Worm (Caenorhabditis elegans) whole organism, L4 larva: ENCODE data around the gene acdh-12.
A peak's percentile ranks its signal among the peaks of the same experiment; 100 is the strongest.

Source experiments
- D1046.2 ChIP-seq: fragments of 200-800 bp; sonication (Bioruptor generic); IDR thresholded peaks from 2 replicates; pipeline ENCODE4 v1.3.6; 2022; ENCODE audit warnings: missing genetic modification characterization, missing compliant biosample characterization
- F37D6.2 ChIP-seq: sonication (generic microtip); optimal IDR thresholded peaks from 2 replicates; lab custom pipeline; 2016; ENCODE audit warnings: mild to moderate bottlenecking, missing genetic modification characterization, missing compliant biosample characterization
- T20F7.1 ChIP-seq: fragments of 200-800 bp; sonication (Bioruptor generic); optimal IDR thresholded peaks from 2 replicates; lab custom pipeline; 2018; ENCODE audit warnings: mild to moderate bottlenecking, missing genetic modification characterization, missing compliant biosample characterization
- T26A8.4 ChIP-seq: fragments of 200-800 bp; sonication (Bioruptor generic); IDR thresholded peaks from 2 replicates; pipeline ENCODE4 v1.3.6; 2022; ENCODE audit warnings: missing genetic modification characterization, missing compliant biosample characterization
- Y48G9A.11 ChIP-seq: fragments of 200-800 bp; sonication (Bioruptor generic); IDR thresholded peaks from 2 replicates; pipeline ENCODE4 v1.3.6; 2022; ENCODE audit warnings: missing genetic modification reagents, missing genetic modification characterization, missing compliant biosample characterization
- aha-1 ChIP-seq: fragments of 150-350 bp; peaks from one replicate; lab custom pipeline; 2014; ENCODE audit warnings: missing biosample characterization, missing genetic modification characterization
- ama-1 ChIP-seq: fragments of 150-350 bp; optimal IDR thresholded peaks from 2 replicates; lab custom pipeline; 2014; ENCODE audit warnings: inconsistent platforms, mixed read lengths
- ceh-20 ChIP-seq: fragments of 200-800 bp; sonication (Bioruptor generic); IDR thresholded peaks from 2 replicates; pipeline ENCODE4 v1.3.6; 2022; ENCODE audit warnings: missing genetic modification reagents, missing genetic modification characterization, missing compliant biosample characterization
- ceh-32 ChIP-seq: sonication (generic microtip); optimal IDR thresholded peaks from 2 replicates; lab custom pipeline; 2016; ENCODE audit warnings: mild to moderate bottlenecking, missing genetic modification characterization, missing compliant biosample characterization; ENCODE audit not compliant: poor library complexity
- ceh-62 ChIP-seq: sonication (generic microtip); optimal IDR thresholded peaks from 2 replicates; lab custom pipeline; 2017; ENCODE audit warnings: missing biosample characterization, missing genetic modification characterization
- daf-16 ChIP-seq, 3 experiments: sonication (generic microtip); optimal IDR thresholded peaks; 2 replicates each; lab custom pipeline; 2016 to 2017; ENCODE audit warnings: missing genetic modification characterization in 3 of 3, missing genetic modification reagents in 3 of 3, mild to moderate bottlenecking in 2 of 3, missing compliant biosample characterization in 2 of 3, missing biosample characterization in 1 of 3, moderate library complexity in 1 of 3
- daf-19 ChIP-seq: fragments of 200-800 bp; sonication (Bioruptor generic); conservative IDR thresholded peaks from 2 replicates; pipeline ENCODE4 v1.3.6; 2022; ENCODE audit warnings: missing genetic modification characterization, missing compliant biosample characterization
- dmd-9 ChIP-seq: fragments of 200-800 bp; sonication (Bioruptor generic); IDR thresholded peaks from 2 replicates; pipeline ENCODE4 v1.3.6; 2022; ENCODE audit warnings: missing genetic modification reagents, missing genetic modification characterization, missing compliant biosample characterization
- dpl-1 ChIP-seq: fragments of 150-350 bp; optimal IDR thresholded peaks from 2 replicates; lab custom pipeline; 2014; ENCODE audit warnings: missing biosample characterization, missing genetic modification reagents, missing genetic modification characterization
- dve-1 ChIP-seq: sonication (generic microtip); optimal IDR thresholded peaks from 2 replicates; lab custom pipeline; 2017; ENCODE audit warnings: antibody characterized with exemption, mild to moderate bottlenecking, missing genetic modification characterization, missing compliant biosample characterization; ENCODE audit not compliant: insufficient read depth
- egl-27 ChIP-seq: sonication (generic microtip); optimal IDR thresholded peaks from 3 replicates; lab custom pipeline; 2017; ENCODE audit warnings: missing biosample characterization, missing genetic modification reagents, missing genetic modification characterization
- fos-1 ChIP-seq: fragments of 150-350 bp; optimal IDR thresholded peaks from 2 replicates; lab custom pipeline; 2014; ENCODE audit warnings: missing biosample characterization, missing genetic modification characterization
- gei-8 ChIP-seq: fragments of 200-800 bp; sonication (Bioruptor generic); optimal IDR thresholded peaks from 2 replicates; lab custom pipeline; 2018; ENCODE audit warnings: mild to moderate bottlenecking, missing genetic modification characterization, missing compliant biosample characterization
- hlh-30 ChIP-seq: sonication (generic microtip); optimal IDR thresholded peaks from 2 replicates; lab custom pipeline; 2017; ENCODE audit warnings: antibody characterized with exemption, mild to moderate bottlenecking, missing genetic modification characterization, missing compliant biosample characterization; ENCODE audit not compliant: insufficient read depth
- hmg-1.1 ChIP-seq: fragments of 200-800 bp; sonication (Bioruptor generic); IDR thresholded peaks from 2 replicates; pipeline ENCODE4 v1.3.6; 2022; ENCODE audit warnings: missing genetic modification reagents, missing genetic modification characterization, missing compliant biosample characterization
- jun-1 ChIP-seq: fragments of 150-350 bp; optimal IDR thresholded peaks from 2 replicates; lab custom pipeline; 2014; ENCODE audit warnings: missing biosample characterization, missing genetic modification reagents, missing genetic modification characterization
- lim-7 ChIP-seq: fragments of 200-800 bp; sonication (Bioruptor generic); IDR thresholded peaks from 2 replicates; pipeline ENCODE4 v1.3.6; 2022; ENCODE audit warnings: missing genetic modification characterization, missing compliant biosample characterization
- lin-13 ChIP-seq: fragments of 150-350 bp; optimal IDR thresholded peaks from 2 replicates; lab custom pipeline; 2014; ENCODE audit warnings: missing biosample characterization, missing genetic modification reagents, missing genetic modification characterization
- lin-29 ChIP-seq: fragments of 200-800 bp; sonication (Bioruptor generic); IDR thresholded peaks from 2 replicates; pipeline ENCODE4 v1.3.6; 2022; ENCODE audit warnings: missing genetic modification reagents, missing genetic modification characterization, missing compliant biosample characterization
- lin-39 ChIP-seq: fragments of 150-350 bp; optimal IDR thresholded peaks from 2 replicates; lab custom pipeline; 2014; ENCODE audit warnings: missing biosample characterization, missing genetic modification reagents, missing genetic modification characterization
- lsy-2 ChIP-seq, 2 experiments: fragments of 150-350 bp in 1 of 2; sonication (generic microtip) in 1 of 2; optimal IDR thresholded peaks; 2 replicates each; lab custom pipeline; 2014 to 2017; ENCODE audit warnings: missing biosample characterization in 2 of 2, missing genetic modification characterization in 2 of 2
- madf-9 ChIP-seq: fragments of 200-800 bp; sonication (Bioruptor generic); conservative IDR thresholded peaks from 2 replicates; pipeline ENCODE4 v1.3.6; 2022; ENCODE audit warnings: missing genetic modification reagents, missing genetic modification characterization, missing compliant biosample characterization
- mdl-1 ChIP-seq, 2 experiments: fragments of 150-350 bp in 1 of 2; sonication (generic microtip) in 1 of 2; optimal IDR thresholded peaks; 2 replicates each; lab custom pipeline; 2014 to 2017; ENCODE audit warnings: missing biosample characterization in 2 of 2, missing genetic modification characterization in 2 of 2
- mdt-29 ChIP-seq: fragments of 200-800 bp; sonication (Bioruptor generic); IDR thresholded peaks from 2 replicates; pipeline ENCODE4 v1.3.6; 2022; ENCODE audit warnings: missing genetic modification reagents, missing genetic modification characterization, missing compliant biosample characterization
- mes-2 ChIP-seq: sonication (generic microtip); optimal IDR thresholded peaks from 2 replicates; lab custom pipeline; 2016; ENCODE audit warnings: missing genotype, mild to moderate bottlenecking, missing genetic modification characterization, missing compliant biosample characterization; ENCODE audit not compliant: poor library complexity, severe bottlenecking
- nhr-10 ChIP-seq: fragments of 150-350 bp; optimal IDR thresholded peaks from 2 replicates; lab custom pipeline; 2014; ENCODE audit warnings: missing biosample characterization, missing genetic modification characterization
- nhr-102 ChIP-seq: sonication (generic microtip); optimal IDR thresholded peaks from 2 replicates; lab custom pipeline; 2016; ENCODE audit warnings: mild to moderate bottlenecking, missing genetic modification characterization, moderate library complexity, missing compliant biosample characterization
- nhr-237 ChIP-seq: sonication (generic microtip); optimal IDR thresholded peaks from 2 replicates; lab custom pipeline; 2017; ENCODE audit warnings: missing biosample characterization, missing genetic modification characterization
- nhr-28 ChIP-seq: fragments of 150-350 bp; optimal IDR thresholded peaks from 2 replicates; lab custom pipeline; 2014; ENCODE audit warnings: missing biosample characterization, missing genetic modification characterization
- nhr-42 ChIP-seq: fragments of 200-800 bp; sonication (Bioruptor generic); IDR thresholded peaks from 2 replicates; pipeline ENCODE4 v1.3.6; 2022; ENCODE audit warnings: missing genetic modification characterization, missing compliant biosample characterization
- nhr-48 ChIP-seq: sonication (generic microtip); optimal IDR thresholded peaks from 2 replicates; lab custom pipeline; 2016; ENCODE audit warnings: mild to moderate bottlenecking, missing genetic modification characterization, missing compliant biosample characterization
- nhr-77 ChIP-seq: fragments of 150-350 bp; optimal IDR thresholded peaks from 2 replicates; lab custom pipeline; 2014; ENCODE audit warnings: missing biosample characterization, missing genetic modification characterization
- rbr-2 ChIP-seq: sonication (generic microtip); optimal IDR thresholded peaks from 2 replicates; lab custom pipeline; 2016; ENCODE audit warnings: missing genotype, missing genetic modification characterization, missing compliant biosample characterization
- set-16 ChIP-seq: fragments of 200-800 bp; sonication (Bioruptor generic); IDR thresholded peaks from 2 replicates; pipeline ENCODE4 v1.3.6; 2022; ENCODE audit warnings: missing genetic modification reagents, missing genetic modification characterization, missing compliant biosample characterization
- tag-97 ChIP-seq: fragments of 200-800 bp; sonication (Bioruptor generic); IDR thresholded peaks from 2 replicates; pipeline ENCODE4 v1.3.6; 2022; ENCODE audit warnings: missing genetic modification characterization, missing compliant biosample characterization
- unc-130 ChIP-seq: sonication (generic microtip); optimal IDR thresholded peaks from 2 replicates; lab custom pipeline; 2016; ENCODE audit warnings: missing genetic modification reagents, missing genetic modification characterization, missing compliant biosample characterization
- unc-39 ChIP-seq: sonication (generic microtip); optimal IDR thresholded peaks from 2 replicates; lab custom pipeline; 2017; ENCODE audit warnings: missing biosample characterization, missing genetic modification characterization
- unc-62 ChIP-seq, 3 experiments: fragments of 150-350 bp in 1 of 3; sonication (generic microtip); optimal IDR thresholded peaks in 2 of 3; peaks in 1 of 3; 1 replicate in 1 of 3; 2 replicates in 2 of 3; lab custom pipeline; 2014 to 2017; ENCODE audit warnings: missing biosample characterization in 3 of 3, missing genetic modification characterization in 3 of 3, missing genetic modification reagents in 3 of 3, missing genotype in 1 of 3
- zip-11 ChIP-seq: fragments of 200-800 bp; sonication (Bioruptor generic); IDR thresholded peaks from 2 replicates; pipeline ENCODE4 v1.3.6; 2022; ENCODE audit warnings: missing genetic modification characterization, missing compliant biosample characterization
- ztf-7 ChIP-seq: fragments of 150-350 bp; optimal IDR thresholded peaks from 2 replicates; lab custom pipeline; 2014; ENCODE audit warnings: missing biosample characterization, missing genetic modification characterization

The acdh-12 gene

ce11 chrII:7154711-7155110 is 40.7 kb downstream of the acdh-12 start:
- no peak for TF ChIP-seq daf-19
- peak; percentile 96 for TF ChIP-seq set-16 (GFP tag; lab: Robert Waterston, UW)
- no peak for TF ChIP-seq mdt-29
- no peak for TF ChIP-seq unc-39 (tag; lab: Kevin White, UChicago)
- TF ChIP-seq gei-8 (GFP tag; lab: Kevin White, UChicago) = no peak

- TF ChIP-seq set-16 (GFP tag; lab: Robert Waterston, UW) = peak; percentile 89
Measured at ce11 chrII:7153095-7153494, 42.3 kb downstream of the acdh-12 start.

ce11 chrII:7151969-7152631 is 43.3 kb downstream of the acdh-12 start, which contains the start of gene fust-1:
fust-1 (plus strand) TSS chrII:7152581.
- TF ChIP-seq ceh-32 (peak; percentile 16), nhr-48 (tag; lab: Kevin White, UChicago) (peak; percentile 90), T20F7.1 (GFP tag; lab: Kevin White, UChicago) (peak; percentile 90), nhr-77 (tag; lab: Kevin White, UChicago) (peak; percentile 85), F37D6.2 (tag; lab: Kevin White, UChicago) (peak; percentile 86), ama-1 (lab: Kevin White, UChicago) (peak; percentile 72), hlh-30 (tag; lab: Kevin White, UChicago) (peak; percentile 83), jun-1 (tag; lab: Kevin White, UChicago) (peak; percentile 85), unc-130 (GFP tag; lab: Kevin White, UChicago) (peak; percentile 44), dpl-1 (GFP tag; lab: Kevin White, UChicago) (peak; percentile 90), lsy-2 (tag; optimal IDR thresholded peaks at IDR 0.05; lab: Kevin White, UChicago) (peak; percentile 80 to 97), T26A8.4 (GFP tag; lab: Robert Waterston, UW) (peak; percentile 95), daf-19 (no peak), lin-39 (no peak), lin-13 (peak; percentile 94), nhr-10 (tag; lab: Kevin White, UChicago) (peak; percentile 6), ceh-20 (GFP tag; lab: Robert Waterston, UW) (peak; percentile 94), egl-27 (tag; lab: Kevin White, UChicago) (no peak), rbr-2 (peak; percentile 96), zip-11 (no peak), ceh-62 (tag; lab: Kevin White, UChicago) (no peak), gei-8 (GFP tag; lab: Kevin White, UChicago) (peak; percentile 65), madf-9 (peak; percentile 70; the same call in 1 of the 2 replicates), aha-1 (tag; lab: Kevin White, UChicago) (peak; percentile 98), Y48G9A.11 (GFP tag; lab: Robert Waterston, UW) (peak; percentile 91), D1046.2 (peak; percentile 74; the same call in 1 of the 2 replicates), ztf-7 (tag; lab: Kevin White, UChicago) (peak; percentile 84), unc-62 (GFP tag; optimal IDR thresholded peaks at IDR 0.05 in 1 of 2; lab: Kevin White, UChicago) (peak in 1 of 2 experiments; percentile 90), unc-62 (tag; optimal IDR thresholded peaks at IDR 0.05; lab: Kevin White, UChicago) (no peak), nhr-28 (peak; percentile 87), mdl-1 (tag; optimal IDR thresholded peaks at IDR 0.05; lab: Kevin White, UChicago) (peak in 1 of 2 experiments; percentile 68), lin-29 (peak; percentile 84), nhr-102 (peak; percentile 94), daf-16 (GFP tag; optimal IDR thresholded peaks at IDR 0.05; lab: Kevin White, UChicago) (peak in 1 of 2 experiments; percentile 89), daf-16 (tag; optimal IDR thresholded peaks at IDR 0.05; lab: Kevin White, UChicago) (peak; percentile 67), hmg-1.1 (GFP tag; lab: Robert Waterston, UW) (peak; percentile 94), tag-97 (no peak), fos-1 (no peak), nhr-237 (tag; lab: Kevin White, UChicago) (no peak), nhr-42 (GFP tag; lab: Robert Waterston, UW) (peak; percentile 93), mes-2 (tag; lab: Kevin White, UChicago) (peak; percentile 96), dve-1 (tag; lab: Kevin White, UChicago) (peak; percentile 97), dmd-9 (peak; percentile 77; the same call in 1 of the 2 replicates), lim-7 (no peak)
